Worm (Caenorhabditis elegans): Measurements from ENCODE around the gene ced-11.

ced-11 gene

ce11 chrIII:9161553-9161952 lies 42.2 kb downstream of the ced-11 start, which contains the start of gene ptr-9:
ptr-9 (minus strand) TSS chrIII:9161653.
- TF ChIP-seq tbx-11 (GFP tag; IDR thresholded peaks at IDR 0.05) (no peak), hmg-4 (GFP tag; optimal IDR thresholded peaks at IDR 0.05) (no peak), B0310.2 (tag; optimal IDR thresholded peaks at IDR 0.05) (no peak), sea-1 (GFP tag; conservative IDR thresholded peaks at IDR 0.05) (no peak), hnd-1 (tag; optimal IDR thresholded peaks at IDR 0.05) (no peak), ama-1 (optimal IDR thresholded peaks at IDR 0.05) (no peak), ceh-13 (GFP tag; optimal IDR thresholded peaks at IDR 0.05) (no peak), scrt-1 (GFP tag; IDR thresholded peaks at IDR 0.05) (no peak), tra-4 (tag; optimal IDR thresholded peaks at IDR 0.05) (no peak), tbx-37 (GFP tag; conservative IDR thresholded peaks at IDR 0.05) (no peak), pes-1 (GFP tag; IDR thresholded peaks at IDR 0.05) (no peak), hmbx-1 (tag; optimal IDR thresholded peaks at IDR 0.05) (no peak), flt-1 (GFP tag; IDR thresholded peaks at IDR 0.05) (no peak), aly-1 (tag; optimal IDR thresholded peaks at IDR 0.05) (no peak), F13C5.2 (tag; optimal IDR thresholded peaks at IDR 0.05) (no peak), ets-7 (tag; optimal IDR thresholded peaks at IDR 0.05) (no peak), ceh-36 (tag; optimal IDR thresholded peaks at IDR 0.05) (no peak)

ce11 chrIII:9162634-9163118 lies 43.3 kb downstream of the ced-11 start, which contains the start of gene dgk-3:
dgk-3 (plus strand) TSS chrIII:9163068.
- TF ChIP-seq ceh-36 (tag; optimal IDR thresholded peaks at IDR 0.05) (no peak), ets-7 (tag; optimal IDR thresholded peaks at IDR 0.05) (no peak), pes-1 (GFP tag; IDR thresholded peaks at IDR 0.05) (no peak), hmbx-1 (tag; optimal IDR thresholded peaks at IDR 0.05) (no peak), hnd-1 (tag; optimal IDR thresholded peaks at IDR 0.05) (no peak), scrt-1 (GFP tag; IDR thresholded peaks at IDR 0.05) (no peak), B0310.2 (tag; optimal IDR thresholded peaks at IDR 0.05) (no peak), sea-1 (GFP tag; conservative IDR thresholded peaks at IDR 0.05) (no peak), flt-1 (GFP tag; IDR thresholded peaks at IDR 0.05) (no peak), ceh-13 (GFP tag; optimal IDR thresholded peaks at IDR 0.05) (no peak), aly-1 (tag; optimal IDR thresholded peaks at IDR 0.05) (no peak), ama-1 (optimal IDR thresholded peaks at IDR 0.05) (no peak), tbx-11 (GFP tag; IDR thresholded peaks at IDR 0.05) (no peak), tbx-37 (GFP tag; conservative IDR thresholded peaks at IDR 0.05) (no peak), hmg-4 (GFP tag; optimal IDR thresholded peaks at IDR 0.05) (no peak), F13C5.2 (tag; optimal IDR thresholded peaks at IDR 0.05) (no peak), tra-4 (tag; optimal IDR thresholded peaks at IDR 0.05) (no peak)

DNA sequence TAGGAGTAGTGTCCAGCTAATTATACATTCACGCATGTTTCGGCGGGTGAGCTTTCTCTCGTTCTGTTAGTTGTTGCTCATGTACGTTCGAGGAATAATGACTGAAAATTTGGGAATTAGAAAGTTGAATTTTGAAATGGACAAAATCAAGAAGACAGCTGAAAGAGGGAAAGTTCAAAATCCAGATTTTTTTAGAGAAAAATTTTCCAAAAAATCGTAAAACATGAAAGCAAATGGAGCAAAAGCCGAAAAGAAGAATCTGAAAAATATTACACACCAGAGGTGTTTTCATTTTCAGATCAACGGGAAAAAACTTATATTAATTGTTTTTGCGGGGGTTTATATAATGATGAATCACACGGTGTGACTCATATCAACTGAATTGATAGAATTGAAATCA lies 53.3 kb downstream of the ced-11 start, which contains the start of gene ina-1:
TSS of gene ina-1 (minus strand) at position 101 of the 400 bp plus-strand sequence.
- no peak for TF ChIP-seq ceh-13 (GFP tag; optimal IDR thresholded peaks at IDR 0.05)
- TF ChIP-seq hnd-1 (tag; optimal IDR thresholded peaks at IDR 0.05) = no peak
- TF ChIP-seq flt-1 (GFP tag; IDR thresholded peaks at IDR 0.05) = no peak
- no peak for TF ChIP-seq pes-1 (GFP tag; IDR thresholded peaks at IDR 0.05)
- TF ChIP-seq ama-1 (optimal IDR thresholded peaks at IDR 0.05) = no peak
- no peak for TF ChIP-seq hmg-4 (GFP tag; optimal IDR thresholded peaks at IDR 0.05)
- no peak for TF ChIP-seq F13C5.2 (tag; optimal IDR thresholded peaks at IDR 0.05)

ce11 chrIII:9173239-9173638 lies 53.9 kb downstream of the ced-11 start:
- TF ChIP-seq ets-7 (tag; optimal IDR thresholded peaks at IDR 0.05) (no peak), B0310.2 (tag; optimal IDR thresholded peaks at IDR 0.05) (no peak), tbx-37 (GFP tag; conservative IDR thresholded peaks at IDR 0.05) (no peak), tra-4 (tag; optimal IDR thresholded peaks at IDR 0.05) (no peak), tbx-11 (GFP tag; IDR thresholded peaks at IDR 0.05) (no peak)
